Worm (Caenorhabditis elegans) whole organism, L4 larva: ENCODE data around the gene Y37H2A.10.

Source experiments
- ama-1 ChIP-seq: fragments of 150-350 bp; optimal IDR thresholded peaks from 2 replicates; lab custom pipeline; 2014; ENCODE audit warnings: inconsistent platforms, mixed read lengths
- dve-1 ChIP-seq: sonication (generic microtip); optimal IDR thresholded peaks from 2 replicates; lab custom pipeline; 2017; ENCODE audit warnings: antibody characterized with exemption, mild to moderate bottlenecking, missing genetic modification characterization, missing compliant biosample characterization; ENCODE audit not compliant: insufficient read depth
- mxl-3 ChIP-seq: fragments of 200-800 bp; sonication (Bioruptor generic); optimal IDR thresholded peaks from 2 replicates; lab custom pipeline; 2018; ENCODE audit warnings: mild to moderate bottlenecking, missing genetic modification characterization, missing compliant biosample characterization

- TF ChIP-seq mxl-3 (GFP tag; lab: Kevin White, UChicago): no peak
- no peak for TF ChIP-seq ama-1
- TF ChIP-seq dve-1 (tag; lab: Kevin White, UChicago): no peak
Measured at ce11 chrV:18133177-18133576, 5.6 kb upstream of the Y37H2A.10 start, which contains the start of gene Y37H2A.18.
